Fruit fly (Drosophila melanogaster) whole organism, prepupa: Measurements from ENCODE around the gene CG31368.

Experiments
- Blimp-1 ChIP-seq: fragments of 200-800 bp; sonication (Bioruptor generic); optimal IDR thresholded peaks from 3 replicates; lab custom pipeline; 2017; ENCODE audit warnings: missing biosample characterization, missing genetic modification characterization, mild to moderate bottlenecking, moderate library complexity, missing genetic modification reagents
- CG10631 ChIP-seq: fragments of 200-800 bp; sonication (Bioruptor generic); optimal IDR thresholded peaks from 2 replicates; lab custom pipeline; 2016; ENCODE audit warnings: missing biosample characterization, missing genetic modification characterization
- CG10669 ChIP-seq: fragments of 200-800 bp; sonication (Bioruptor generic); optimal IDR thresholded peaks from 3 replicates; lab custom pipeline; 2018; ENCODE audit warnings: missing biosample characterization, mild to moderate bottlenecking, missing genetic modification characterization, moderate library complexity
- CG11294 ChIP-seq: fragments of 200-800 bp; sonication (Bioruptor generic); IDR thresholded peaks from 2 replicates; pipeline ENCODE4 v1.3.6; 2022; ENCODE audit warnings: missing biosample characterization, missing genetic modification characterization
- CG11762 ChIP-seq: fragments of 200-800 bp; sonication (Bioruptor generic); optimal IDR thresholded peaks from 3 replicates; lab custom pipeline; 2016; ENCODE audit warnings: missing biosample characterization, missing genetic modification characterization; ENCODE audit not compliant: insufficient read depth
- CG15336 ChIP-seq: fragments of 200-800 bp; sonication (Bioruptor generic); IDR thresholded peaks from 2 replicates; pipeline ENCODE4 v1.3.6; 2022; ENCODE audit warnings: missing biosample characterization, missing genetic modification characterization
- CG16779 ChIP-seq: fragments of 200-800 bp; sonication (Bioruptor generic); optimal IDR thresholded peaks from 3 replicates; lab custom pipeline; 2017; ENCODE audit warnings: missing biosample characterization, mild to moderate bottlenecking, missing genetic modification characterization
- CG3032 ChIP-seq: fragments of 200-800 bp; optimal IDR thresholded peaks from 2 replicates; lab custom pipeline; 2019; ENCODE audit warnings: missing biosample characterization, mild to moderate bottlenecking, missing genetic modification characterization, moderate library complexity
- CG31627 ChIP-seq: fragments of 200-800 bp; sonication (Bioruptor generic); optimal IDR thresholded peaks from 3 replicates; lab custom pipeline; 2016; ENCODE audit warnings: missing biosample characterization, missing genetic modification characterization
- CG3919 ChIP-seq: fragments of 200-800 bp; sonication (Bioruptor generic); optimal IDR thresholded peaks from 3 replicates; lab custom pipeline; 2016; ENCODE audit warnings: missing biosample characterization, missing genetic modification characterization
- CG6163 ChIP-seq: fragments of 200-800 bp; sonication (Bioruptor generic); IDR thresholded peaks from 3 replicates; pipeline ENCODE4 v1.3.6; 2022; ENCODE audit warnings: missing biosample characterization, missing genetic modification characterization
- CG6808 ChIP-seq: fragments of 200-800 bp; sonication (Bioruptor generic); optimal IDR thresholded peaks from 3 replicates; lab custom pipeline; 2017; ENCODE audit warnings: missing biosample characterization, missing genetic modification characterization, mild to moderate bottlenecking, moderate library complexity, missing genetic modification reagents
- CG6854 ChIP-seq: fragments of 200-800 bp; sonication (Bioruptor generic); optimal IDR thresholded peaks from 2 replicates; lab custom pipeline; 2017; ENCODE audit warnings: missing biosample characterization, mild to moderate bottlenecking, missing genetic modification characterization
- CG7368 ChIP-seq: fragments of 200-800 bp; sonication (Bioruptor generic); optimal IDR thresholded peaks from 3 replicates; lab custom pipeline; 2016; ENCODE audit warnings: missing biosample characterization, missing genetic modification characterization
- CG8119 ChIP-seq: fragments of 200-800 bp; sonication (Bioruptor generic); IDR thresholded peaks from 3 replicates; pipeline ENCODE4 v1.3.6; 2022; ENCODE audit warnings: missing biosample characterization, missing genetic modification characterization
- CG8319 ChIP-seq: fragments of 200-800 bp; sonication (Bioruptor generic); optimal IDR thresholded peaks from 3 replicates; lab custom pipeline; 2016; ENCODE audit warnings: missing biosample characterization, missing genetic modification characterization
- CG9139 ChIP-seq: fragments of 200-800 bp; sonication (Bioruptor generic); optimal IDR thresholded peaks from 3 replicates; lab custom pipeline; 2017; ENCODE audit warnings: missing biosample characterization, mild to moderate bottlenecking, missing genetic modification characterization
- Eip75B ChIP-seq: fragments of 200-800 bp; sonication (Bioruptor generic); optimal IDR thresholded peaks from 3 replicates; lab custom pipeline; 2016; ENCODE audit warnings: missing biosample characterization, missing genetic modification characterization
- Eip78C ChIP-seq: fragments of 200-800 bp; sonication (Bioruptor generic); peaks from one replicate; lab custom pipeline; 2016; ENCODE audit warnings: missing biosample characterization, missing genetic modification characterization
- Eip93F ChIP-seq: fragments of 200-800 bp; sonication (Bioruptor generic); optimal IDR thresholded peaks from 2 replicates; lab custom pipeline; 2016; ENCODE audit warnings: missing biosample characterization, mild to moderate bottlenecking, missing genetic modification characterization
- Ets96B ChIP-seq: fragments of 200-800 bp; optimal IDR thresholded peaks from 2 replicates; lab custom pipeline; 2019; ENCODE audit warnings: missing biosample characterization, mild to moderate bottlenecking, missing genetic modification characterization, moderate library complexity
- Gug ChIP-seq: fragments of 200-800 bp; sonication (Bioruptor generic); IDR thresholded peaks from 2 replicates; pipeline ENCODE4 v1.3.6; 2022; ENCODE audit warnings: missing biosample characterization, missing genetic modification characterization
- Hr38 ChIP-seq: sonication (Bioruptor generic); optimal IDR thresholded peaks from 2 replicates; lab custom pipeline; 2016; ENCODE audit warnings: missing biosample characterization, missing genetic modification characterization
- Hr39 ChIP-seq: fragments of 200-800 bp; sonication (Bioruptor generic); optimal IDR thresholded peaks from 2 replicates; lab custom pipeline; 2016; ENCODE audit warnings: missing biosample characterization, missing genetic modification characterization
- Hr4 ChIP-seq: fragments of 200-800 bp; sonication (Bioruptor generic); optimal IDR thresholded peaks from 3 replicates; lab custom pipeline; 2016; ENCODE audit warnings: missing biosample characterization, missing genetic modification characterization
- Lpt ChIP-seq: fragments of 200-800 bp; sonication (Bioruptor generic); optimal IDR thresholded peaks from 3 replicates; lab custom pipeline; 2016; ENCODE audit warnings: missing biosample characterization, missing genetic modification characterization
- Met ChIP-seq: fragments of 200-800 bp; sonication (Bioruptor generic); optimal IDR thresholded peaks from 3 replicates; lab custom pipeline; 2016; ENCODE audit warnings: missing biosample characterization, missing genetic modification characterization
- OdsH ChIP-seq: fragments of 200-800 bp; sonication (Bioruptor generic); optimal IDR thresholded peaks from 3 replicates; lab custom pipeline; 2016; ENCODE audit warnings: missing biosample characterization, missing genetic modification characterization
- Smox ChIP-seq: fragments of 200-800 bp; sonication (Bioruptor generic); optimal IDR thresholded peaks from 3 replicates; lab custom pipeline; 2016; ENCODE audit warnings: missing biosample characterization, missing genetic modification characterization
- Sox102F ChIP-seq: fragments of 200-800 bp; sonication (Bioruptor generic); optimal IDR thresholded peaks from 2 replicates; lab custom pipeline; 2016; ENCODE audit warnings: missing biosample characterization, mild to moderate bottlenecking, missing genetic modification characterization
- Sox15 ChIP-seq: fragments of 200-800 bp; sonication (Bioruptor generic); optimal IDR thresholded peaks from 3 replicates; lab custom pipeline; 2016; ENCODE audit warnings: missing biosample characterization, missing genetic modification characterization
- achi ChIP-seq: fragments of 200-800 bp; sonication (Bioruptor generic); optimal IDR thresholded peaks from 3 replicates; lab custom pipeline; 2016; ENCODE audit warnings: missing biosample characterization, missing genetic modification characterization
- acj6 ChIP-seq: fragments of 200-800 bp; sonication (Bioruptor generic); optimal IDR thresholded peaks from 3 replicates; lab custom pipeline; 2016; ENCODE audit warnings: missing biosample characterization, missing genetic modification characterization
- cyc ChIP-seq: fragments of 200-800 bp; sonication (Bioruptor generic); optimal IDR thresholded peaks from 3 replicates; lab custom pipeline; 2016; ENCODE audit warnings: missing biosample characterization, missing genetic modification characterization
- dac ChIP-seq: fragments of 200-800 bp; sonication (Bioruptor generic); optimal IDR thresholded peaks from 2 replicates; lab custom pipeline; 2017; ENCODE audit warnings: missing biosample characterization, mild to moderate bottlenecking, missing genetic modification characterization
- dsx ChIP-seq: fragments of 200-800 bp; optimal IDR thresholded peaks from 3 replicates; lab custom pipeline; 2019; ENCODE audit warnings: missing biosample characterization, mild to moderate bottlenecking, missing genetic modification characterization, moderate library complexity; ENCODE audit not compliant: poor library complexity, severe bottlenecking
- esn ChIP-seq: fragments of 200-800 bp; sonication (Bioruptor generic); optimal IDR thresholded peaks from 2 replicates; lab custom pipeline; 2016; ENCODE audit warnings: missing biosample characterization, mild to moderate bottlenecking, missing genetic modification characterization, moderate library complexity
- fd85E ChIP-seq: fragments of 200-800 bp; sonication (Bioruptor generic); optimal IDR thresholded peaks from 3 replicates; lab custom pipeline; 2016; ENCODE audit warnings: missing biosample characterization, missing genetic modification characterization
- fkh ChIP-seq: fragments of 200-800 bp; sonication (Bioruptor generic); optimal IDR thresholded peaks from 3 replicates; lab custom pipeline; 2017; ENCODE audit warnings: missing biosample characterization, mild to moderate bottlenecking, missing genetic modification characterization, moderate library complexity
- lz ChIP-seq: fragments of 200-800 bp; sonication (Bioruptor generic); optimal IDR thresholded peaks from 3 replicates; lab custom pipeline; 2016; ENCODE audit warnings: missing biosample characterization, missing genetic modification characterization
- net ChIP-seq: fragments of 200-800 bp; sonication (Bioruptor generic); optimal IDR thresholded peaks from 3 replicates; lab custom pipeline; 2016; ENCODE audit warnings: missing biosample characterization, missing genetic modification characterization
- pdm3 ChIP-seq: fragments of 200-800 bp; sonication (Bioruptor generic); optimal IDR thresholded peaks from 3 replicates; lab custom pipeline; 2016; ENCODE audit warnings: missing biosample characterization, missing genetic modification characterization
- salr ChIP-seq, 2 experiments: fragments of 200-800 bp; sonication (Bioruptor generic); optimal IDR thresholded peaks; 3 replicates each; lab custom pipeline; 2016 to 2018; ENCODE audit warnings: missing biosample characterization in 2 of 2, missing genetic modification characterization in 2 of 2, mild to moderate bottlenecking in 1 of 2
- spab ChIP-seq: fragments of 200-800 bp; sonication (Bioruptor generic); optimal IDR thresholded peaks from 2 replicates; lab custom pipeline; 2017; ENCODE audit warnings: missing biosample characterization, mild to moderate bottlenecking, missing genetic modification characterization, missing genetic modification reagents
- ss ChIP-seq, 2 experiments: fragments of 200-800 bp; sonication (Bioruptor generic); optimal IDR thresholded peaks; 2 replicates in 1 of 2; 3 replicates in 1 of 2; lab custom pipeline; 2017 to 2018; ENCODE audit warnings: mild to moderate bottlenecking in 2 of 2, missing biosample characterization in 2 of 2, missing genetic modification characterization in 2 of 2, moderate library complexity in 1 of 2
- svp ChIP-seq: fragments of 200-800 bp; sonication (Bioruptor generic); peaks from one replicate; lab custom pipeline; 2016; ENCODE audit warnings: missing biosample characterization, missing genetic modification characterization

The CG31368 gene

DNA sequence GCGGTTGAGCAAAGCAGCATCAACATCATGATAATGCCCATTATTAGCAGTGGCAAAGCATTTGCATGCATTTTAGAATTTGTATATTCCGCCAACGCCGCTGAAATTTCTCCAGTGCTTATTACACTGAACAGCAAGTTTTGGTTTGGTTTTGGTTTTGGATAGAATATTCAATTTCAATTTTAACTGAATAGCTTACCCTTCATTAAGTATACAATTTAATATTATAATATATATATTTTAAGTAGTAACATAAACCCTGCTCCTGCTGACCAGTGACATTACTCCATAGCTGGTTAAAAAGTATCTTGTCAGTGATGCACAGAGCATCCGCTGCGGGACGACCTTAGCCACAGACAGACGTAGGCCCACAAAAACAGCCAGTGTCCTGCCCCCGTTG, 35.2 kb upstream of the CG31368 start (continued):
- no peak for TF ChIP-seq CG6808 (GFP tag; lab: Kevin White, UChicago)
- peak; percentile 28 for TF ChIP-seq CG3919 (GFP tag; lab: Kevin White, UChicago)
- TF ChIP-seq pdm3 (GFP tag; lab: Kevin White, UChicago): no peak
- no peak for TF ChIP-seq fkh (GFP tag; lab: Kevin White, UChicago)
- no peak for TF ChIP-seq CG7368
- no peak for TF ChIP-seq CG6854 (GFP tag; lab: Kevin White, UChicago)
- TF ChIP-seq CG9139: no peak
- peak in 1 of 2 experiments; percentile 19 for TF ChIP-seq salr (GFP tag; optimal IDR thresholded peaks at IDR 0.05; lab: Kevin White, UChicago)
- no peak for TF ChIP-seq fd85E
- no peak for TF ChIP-seq Smox (GFP tag; lab: Kevin White, UChicago)
- TF ChIP-seq Eip93F: no peak
- no peak for TF ChIP-seq Hr38
- no peak for TF ChIP-seq acj6 (GFP tag; lab: Kevin White, UChicago)
- no peak for TF ChIP-seq net (GFP tag; lab: Kevin White, UChicago)

DNA sequence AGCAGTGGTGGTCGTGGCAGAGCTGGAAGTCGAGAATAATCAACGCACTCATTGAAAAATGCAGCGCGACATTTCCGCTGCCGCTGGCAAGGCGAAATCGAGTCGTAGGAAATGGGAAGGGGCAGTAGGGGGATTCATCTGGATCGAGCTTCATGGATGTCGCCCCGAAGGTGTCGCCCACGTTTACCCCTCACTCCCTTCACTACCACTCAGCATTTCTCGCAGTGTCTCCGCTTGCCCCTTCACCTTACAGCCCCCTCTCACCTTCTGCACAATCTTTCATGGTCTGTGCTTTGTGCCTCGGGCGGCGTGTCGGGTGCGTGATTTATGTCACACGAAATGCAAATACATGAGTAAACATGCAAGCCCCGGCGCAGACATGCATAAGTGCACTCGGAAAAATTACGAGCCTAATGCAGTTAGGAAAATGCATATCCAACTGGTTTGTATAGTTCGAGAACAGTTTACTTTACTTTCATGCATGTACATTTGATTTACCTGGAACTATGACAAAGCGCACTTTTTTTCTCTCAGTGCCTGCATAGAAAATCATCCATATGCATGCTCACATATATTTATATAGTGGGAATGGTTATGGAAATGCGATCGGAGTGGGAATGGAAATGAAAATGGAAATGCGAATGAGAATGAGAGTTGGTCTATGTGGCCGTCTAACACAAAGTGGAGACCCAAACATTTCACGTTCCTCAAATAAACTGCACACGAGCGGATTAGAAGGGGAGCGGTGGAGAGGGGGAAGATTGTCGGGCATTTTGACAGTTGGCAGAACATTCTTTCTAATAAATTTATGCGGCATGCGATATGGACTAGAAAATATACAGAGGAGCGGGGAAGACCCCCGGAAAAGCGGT, 33.0 kb upstream of the CG31368 start:
- TF ChIP-seq svp (GFP tag; lab: Kevin White, UChicago) (peak; percentile 90), CG10669 (GFP tag; lab: Kevin White, UChicago) (peak; percentile 85), CG6163 (GFP tag; lab: Robert Waterston, UW) (peak; percentile 96), CG6808 (GFP tag; lab: Kevin White, UChicago) (peak; percentile 69), esn (GFP tag; lab: Kevin White, UChicago) (peak; percentile 77), CG3919 (GFP tag; lab: Kevin White, UChicago) (peak; percentile 92), CG7368 (peak; percentile 89), CG10631 (GFP tag; lab: Kevin White, UChicago) (peak; percentile 88), CG15336 (GFP tag; lab: Robert Waterston, UW) (peak; percentile 89), fd85E (peak; percentile 64), ss (GFP tag; optimal IDR thresholded peaks at IDR 0.05; lab: Kevin White, UChicago) (peak; percentile 76 to 90), Smox (GFP tag; lab: Kevin White, UChicago) (peak; percentile 70), CG16779 (peak; percentile 72), dsx (GFP tag; lab: Kevin White, UChicago) (peak; percentile 81), Lpt (GFP tag; lab: Kevin White, UChicago) (peak; percentile 89), acj6 (GFP tag; lab: Kevin White, UChicago) (peak; percentile 87), Ets96B (tag; lab: Kevin White, UChicago) (peak; percentile 87), Sox102F (GFP tag; lab: Kevin White, UChicago) (peak; percentile 76), Sox15 (GFP tag; lab: Kevin White, UChicago) (peak; percentile 75), Gug (GFP tag; lab: Robert Waterston, UW) (peak; percentile 87), cyc (GFP tag; lab: Kevin White, UChicago) (peak; percentile 81), CG6854 (GFP tag; lab: Kevin White, UChicago) (peak; percentile 15), Hr39 (GFP tag; lab: Kevin White, UChicago) (peak; percentile 78), Eip75B (GFP tag; lab: Kevin White, UChicago) (peak; percentile 88), Met (peak; percentile 77), achi (GFP tag; lab: Kevin White, UChicago) (peak; percentile 86), dac (GFP tag; lab: Kevin White, UChicago) (peak; percentile 79), Eip93F (no peak), CG31627 (peak; percentile 75), Hr4 (GFP tag; lab: Kevin White, UChicago) (peak; percentile 95), Eip78C (GFP tag; lab: Kevin White, UChicago) (peak; percentile 96), CG11762 (GFP tag; lab: Kevin White, UChicago) (peak; percentile 71), OdsH (GFP tag; lab: Kevin White, UChicago) (peak; percentile 90), CG8319 (GFP tag; lab: Kevin White, UChicago) (peak; percentile 65), Blimp-1 (no peak), lz (GFP tag; lab: Kevin White, UChicago) (peak; percentile 73), salr (GFP tag; optimal IDR thresholded peaks at IDR 0.05; lab: Kevin White, UChicago) (peak; percentile 78 to 88), CG11294 (GFP tag; lab: Robert Waterston, UW) (peak; percentile 85), Hr38 (peak; percentile 68), spab (GFP tag; lab: Kevin White, UChicago) (peak; percentile 73), CG3032 (tag; lab: Kevin White, UChicago) (peak; percentile 81), CG8119 (GFP tag; lab: Robert Waterston, UW) (peak; percentile 90)
